Worm (Caenorhabditis elegans): ENCODE measurements around the gene C07G3.10.

DNA sequence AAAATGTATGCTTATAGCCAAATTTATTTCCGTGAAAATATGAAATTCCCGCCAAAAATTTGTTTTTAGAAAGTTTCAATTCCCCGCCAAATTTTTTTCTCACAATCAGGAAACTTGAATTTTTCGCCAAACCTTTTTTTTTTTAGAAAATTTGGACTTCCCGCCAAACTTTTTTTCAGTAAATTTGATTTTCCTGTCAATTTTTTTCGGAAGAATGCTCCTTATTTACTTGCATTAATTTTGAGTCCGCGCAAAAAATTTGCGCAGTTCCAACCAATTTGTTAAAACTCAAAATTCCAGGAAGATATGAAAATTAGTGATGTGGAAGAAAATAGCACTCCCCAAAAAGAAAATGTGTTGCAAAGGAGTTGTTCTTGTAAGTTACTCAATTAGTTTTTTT is 42.2 kb upstream of the C07G3.10 start, which contains the start of gene slc-28.2:
- no peak for TF ChIP-seq C17E4.6 (GFP tag; IDR thresholded peaks at IDR 0.05)
- TF ChIP-seq snpc-4 (GFP tag; optimal IDR thresholded peaks at IDR 0.05) = no peak
- TF ChIP-seq snpc-4 (tag; optimal IDR thresholded peaks at IDR 0.05) = no peak
- TF ChIP-seq xnd-1 (tag; optimal IDR thresholded peaks at IDR 0.05) = no peak
- TF ChIP-seq mel-28 (tag; optimal IDR thresholded peaks at IDR 0.05; ENCODE audit: borderline replicate concordance) = no peak
- no peak for TF ChIP-seq F57C9.4 (tag; optimal IDR thresholded peaks at IDR 0.05)
- no peak for TF ChIP-seq nhr-120 (GFP tag; IDR thresholded peaks at IDR 0.05)
- no peak for TF ChIP-seq unc-130 (GFP tag; optimal IDR thresholded peaks at IDR 0.05)
- no peak for TF ChIP-seq hmg-20 (GFP tag; IDR thresholded peaks at IDR 0.05)
- no peak for TF ChIP-seq ama-1 (optimal IDR thresholded peaks at IDR 0.05)
- TF ChIP-seq ama-1 (GFP tag; optimal IDR thresholded peaks at IDR 0.05) = no peak
- no peak for TF ChIP-seq Y95B8A.8 (GFP tag; IDR thresholded peaks at IDR 0.05)
- no peak for TF ChIP-seq snpc-1.1 (tag; optimal IDR thresholded peaks at IDR 0.05; ENCODE audit: insufficient read depth)

Measured in whole organism, young adult.